Worm (Caenorhabditis elegans): ENCODE data around the gene vit-3.

Gene vit-3

ce11 chrX:3518494-3518893 is 53.9 kb downstream of the vit-3 start, which contains the start of gene npr-16:
npr-16 (plus strand) TSS chrX:3518794.
- TF ChIP-seq ztf-29 (GFP tag; IDR thresholded peaks at IDR 0.05) (no peak), klf-2 (GFP tag; conservative IDR thresholded peaks at IDR 0.05) (no peak), cog-1 (tag; optimal IDR thresholded peaks at IDR 0.05) (no peak), T22C8.4 (GFP tag; IDR thresholded peaks at IDR 0.05) (no peak), ref-1 (GFP tag; conservative IDR thresholded peaks at IDR 0.05) (no peak), tab-1 (GFP tag; IDR thresholded peaks at IDR 0.05) (no peak), ztf-23 (GFP tag; IDR thresholded peaks at IDR 0.05) (no peak), flt-1 (GFP tag; IDR thresholded peaks at IDR 0.05) (no peak), med-1 (GFP tag; optimal IDR thresholded peaks at IDR 0.05; ENCODE audit: insufficient read depth) (no peak)
